Worm (Caenorhabditis elegans): ENCODE results near the gene F47G9.4.

DNA sequence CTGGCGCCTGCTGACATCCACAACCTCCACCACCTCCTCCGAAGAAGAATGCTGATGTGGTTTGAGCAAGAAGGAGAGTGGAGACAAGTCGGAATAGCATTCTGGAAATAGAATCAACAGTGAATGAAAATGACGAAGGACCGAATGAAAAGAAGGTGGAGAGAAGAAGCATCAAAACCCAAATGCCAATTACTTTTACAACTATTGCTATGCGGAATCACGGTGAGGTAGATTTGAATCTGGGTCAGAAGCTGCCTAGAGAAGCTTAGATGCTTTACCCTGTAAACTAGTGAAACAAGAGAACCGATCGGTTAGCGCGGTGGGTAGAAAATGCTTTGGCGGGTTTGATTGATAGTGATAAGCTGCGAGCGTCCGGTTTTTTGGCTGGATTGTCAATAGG lies 25.3 kb upstream of the F47G9.4 start, which contains the start of gene grl-7:
- TF ChIP-seq unc-62 (GFP tag; optimal IDR thresholded peaks at IDR 0.05) (no peak), blmp-1 (tag; optimal IDR thresholded peaks at IDR 0.05) (no peak), nhr-237 (tag; optimal IDR thresholded peaks at IDR 0.05) (no peak), sptf-1 (tag; optimal IDR thresholded peaks at IDR 0.05) (no peak)

Data from whole organism, mixed stage, embryonic.